Fruit fly (Drosophila melanogaster) whole organism, embryonic: Measurements from ENCODE around the gene rngo.
A peak's percentile ranks its signal among the peaks of the same experiment; 100 is the strongest.

ENCODE experiments used
- Atf6 ChIP-seq: fragments of 200-800 bp; sonication (Bioruptor generic); IDR thresholded peaks from 2 replicates; pipeline ENCODE4 v1.3.6; 2022; ENCODE audit warnings: missing biosample characterization, missing genetic modification characterization
- Awh ChIP-seq: fragments of 200-800 bp; sonication (Bioruptor generic); IDR thresholded peaks from 2 replicates; pipeline ENCODE4, ENCODE4 v1.3.6; 2022; ENCODE audit warnings: missing biosample characterization, missing genetic modification characterization
- Bdp1 ChIP-seq: fragments of 200-800 bp; sonication (Bioruptor generic); optimal IDR thresholded peaks from 3 replicates; lab custom pipeline; 2016; ENCODE audit warnings: missing biosample characterization, missing genetic modification characterization
- Bteb2 ChIP-seq: fragments of 200-800 bp; sonication (Bioruptor generic); optimal IDR thresholded peaks from 2 replicates; lab custom pipeline; 2016; ENCODE audit warnings: missing biosample characterization, missing genetic modification characterization
- CG10209 ChIP-seq: fragments of 200-800 bp; sonication (Bioruptor generic); optimal IDR thresholded peaks from 3 replicates; lab custom pipeline; 2017; ENCODE audit warnings: missing biosample characterization, mild to moderate bottlenecking, missing genetic modification characterization, missing genetic modification reagents
- CG10267 ChIP-seq: fragments of 200-800 bp; sonication (Bioruptor generic); optimal IDR thresholded peaks from 2 replicates; lab custom pipeline; 2018; ENCODE audit warnings: missing biosample characterization, mild to moderate bottlenecking, missing genetic modification characterization, moderate library complexity
- CG11093 ChIP-seq: fragments of 200-800 bp; sonication (Bioruptor generic); IDR thresholded peaks from 3 replicates; pipeline ENCODE4 v1.3.6; 2022; ENCODE audit warnings: missing biosample characterization, missing genetic modification characterization
- CG11504 ChIP-seq: fragments of 200-800 bp; sonication (Bioruptor generic); optimal IDR thresholded peaks from 3 replicates; lab custom pipeline; 2019; ENCODE audit warnings: missing biosample characterization, mild to moderate bottlenecking, missing genetic modification characterization, moderate library complexity
- CG12299 ChIP-seq: fragments of 200-800 bp; sonication (Bioruptor generic); optimal IDR thresholded peaks from 2 replicates; lab custom pipeline; 2018; ENCODE audit warnings: missing biosample characterization, mild to moderate bottlenecking, missing genetic modification characterization
- CG1233 ChIP-seq: fragments of 200-800 bp; sonication (Bioruptor generic); optimal IDR thresholded peaks from 4 replicates; lab custom pipeline; 2018; ENCODE audit warnings: missing biosample characterization, mild to moderate bottlenecking, missing genetic modification characterization
- CG17186 ChIP-seq: fragments of 200-800 bp; sonication (Bioruptor generic); optimal IDR thresholded peaks from 3 replicates; lab custom pipeline; 2017; ENCODE audit warnings: missing biosample characterization, missing genetic modification reagents, missing genetic modification characterization
- CG2678 ChIP-seq: fragments of 200-800 bp; sonication (Bioruptor generic); optimal IDR thresholded peaks from 3 replicates; lab custom pipeline; 2019; ENCODE audit warnings: missing biosample characterization, mild to moderate bottlenecking, missing genetic modification characterization, moderate library complexity
- CG2875 ChIP-seq: fragments of 200-800 bp; sonication (Bioruptor generic); optimal IDR thresholded peaks from 2 replicates; lab custom pipeline; 2017; ENCODE audit warnings: missing biosample characterization, mild to moderate bottlenecking, missing genetic modification characterization, missing genetic modification reagents
- CG32532 ChIP-seq: fragments of 200-800 bp; sonication (Bioruptor generic); IDR thresholded peaks from 2 replicates; pipeline ENCODE4 v1.3.6; 2022; ENCODE audit warnings: missing biosample characterization, missing genetic modification characterization
- CG42726 ChIP-seq: fragments of 200-800 bp; sonication (Bioruptor generic); IDR thresholded peaks from 2 replicates; pipeline ENCODE4 v1.3.6; 2022; ENCODE audit warnings: missing biosample characterization, missing genetic modification characterization; ENCODE audit not compliant: partially characterized antibody
- CG7271 ChIP-seq: fragments of 200-800 bp; sonication (Bioruptor generic); optimal IDR thresholded peaks from 2 replicates; lab custom pipeline; 2018; ENCODE audit warnings: missing biosample characterization, mild to moderate bottlenecking, missing genetic modification characterization, moderate library complexity
- CG9727 ChIP-seq: fragments of 200-800 bp; sonication (Bioruptor generic); optimal IDR thresholded peaks from 3 replicates; lab custom pipeline; 2017; ENCODE audit warnings: missing biosample characterization, mild to moderate bottlenecking, missing genetic modification characterization
- CTCF ChIP-seq: fragments of 200-800 bp; sonication (Bioruptor generic); optimal IDR thresholded peaks from 2 replicates; lab custom pipeline; 2017; ENCODE audit warnings: missing biosample characterization, mild to moderate bottlenecking, missing genetic modification characterization, moderate library complexity
- Dbx ChIP-seq: fragments of 200-800 bp; sonication (Bioruptor generic); IDR thresholded peaks from 3 replicates; pipeline ENCODE4 v1.3.6; 2022; ENCODE audit warnings: missing biosample characterization, missing genetic modification characterization
- Deaf1 ChIP-seq: fragments of 200-800 bp; optimal IDR thresholded peaks from 3 replicates; lab custom pipeline; 2019; ENCODE audit warnings: missing biosample characterization, mild to moderate bottlenecking, missing genetic modification characterization, moderate library complexity
- E2f2 ChIP-seq: fragments of 200-800 bp; sonication (Bioruptor generic); IDR thresholded peaks from 2 replicates; pipeline ENCODE4 v1.3.6; 2022; ENCODE audit warnings: missing biosample characterization, missing genetic modification characterization
- Elba2 ChIP-seq: fragments of 200-800 bp; sonication (Bioruptor generic); optimal IDR thresholded peaks from 3 replicates; lab custom pipeline; 2016; ENCODE audit warnings: missing biosample characterization, missing genetic modification characterization
- H15 ChIP-seq: fragments of 200-800 bp; sonication (Bioruptor generic); IDR thresholded peaks from 3 replicates; pipeline ENCODE4 v1.3.6; 2022; ENCODE audit warnings: missing biosample characterization, missing genetic modification characterization
- HmgZ ChIP-seq: fragments of 200-800 bp; sonication (Bioruptor generic); optimal IDR thresholded peaks from 2 replicates; lab custom pipeline; 2018; ENCODE audit warnings: missing biosample characterization, mild to moderate bottlenecking, missing genetic modification characterization
- Med ChIP-seq: fragments of 200-800 bp; sonication (Bioruptor generic); peaks from one replicate; lab custom pipeline; 2016; ENCODE audit warnings: missing biosample characterization, missing genetic modification characterization, mild to moderate bottlenecking, inconsistent platforms, moderate library complexity
- NfI ChIP-seq: fragments of 200-800 bp; sonication (Bioruptor generic); optimal IDR thresholded peaks from 3 replicates; lab custom pipeline; 2018; ENCODE audit warnings: missing biosample characterization, mild to moderate bottlenecking, missing genetic modification characterization, moderate library complexity
- Pdp1 ChIP-seq, 2 experiments: fragments of 200-800 bp; sonication (Bioruptor generic); optimal IDR thresholded peaks; 3 replicates each; lab custom pipeline; 2016; ENCODE audit warnings: missing biosample characterization in 2 of 2, missing genetic modification characterization in 2 of 2, mild to moderate bottlenecking in 1 of 2, moderate library complexity in 1 of 2
- Rfx ChIP-seq: fragments of 200-800 bp; sonication (Bioruptor generic); IDR thresholded peaks from 2 replicates; pipeline ENCODE4 v1.3.6; 2022; ENCODE audit warnings: missing biosample characterization, missing genetic modification characterization
- Sry-δ ChIP-seq: fragments of 200-800 bp; sonication (Bioruptor generic); optimal IDR thresholded peaks from 2 replicates; lab custom pipeline; 2016; ENCODE audit warnings: missing biosample characterization, missing genetic modification characterization
- Stat92E ChIP-seq, 3 experiments: fragments of >200 bp in 2 of 3; fragments of 200-800 bp in 1 of 3; sonication (Bioruptor generic) in 1 of 3; optimal IDR thresholded peaks; 2 replicates each; lab custom pipeline; 2017 to 2019; ENCODE audit warnings: missing biosample characterization in 3 of 3, missing genetic modification characterization in 3 of 3, mild to moderate bottlenecking in 1 of 3, moderate library complexity in 1 of 3
- bigmax ChIP-seq: fragments of 200-800 bp; sonication (Bioruptor generic); optimal IDR thresholded peaks from 2 replicates; lab custom pipeline; 2018; ENCODE audit warnings: missing biosample characterization, mild to moderate bottlenecking, missing genetic modification characterization
- bowl ChIP-seq: fragments of 200-800 bp; sonication (Bioruptor generic); IDR thresholded peaks from 2 replicates; pipeline ENCODE4 v1.3.6; 2022; ENCODE audit warnings: missing biosample characterization, missing genetic modification characterization
- br ChIP-seq: fragments of >200 bp; optimal IDR thresholded peaks from 2 replicates; lab custom pipeline; 2017
- corto ChIP-seq: fragments of 200-800 bp; sonication (Bioruptor generic); optimal IDR thresholded peaks from 2 replicates; lab custom pipeline; 2016; ENCODE audit warnings: missing biosample characterization, mild to moderate bottlenecking, missing genetic modification characterization, moderate library complexity
- crc ChIP-seq: fragments of 200-800 bp; sonication (Bioruptor generic); optimal IDR thresholded peaks from 2 replicates; lab custom pipeline; 2016; ENCODE audit warnings: missing biosample characterization, missing genetic modification characterization
- dm ChIP-seq: fragments of 200-800 bp; sonication (Bioruptor generic); optimal IDR thresholded peaks from 3 replicates; lab custom pipeline; 2016; ENCODE audit warnings: missing biosample characterization, missing genetic modification characterization
- gfzf ChIP-seq: fragments of 200-800 bp; sonication (Bioruptor generic); optimal IDR thresholded peaks from 2 replicates; lab custom pipeline; 2016; ENCODE audit warnings: missing biosample characterization, mild to moderate bottlenecking, missing genetic modification characterization, moderate library complexity
- grau ChIP-seq: fragments of 200-800 bp; optimal IDR thresholded peaks from 3 replicates; lab custom pipeline; 2019; ENCODE audit warnings: missing biosample characterization, mild to moderate bottlenecking, missing genetic modification characterization, moderate library complexity
- grn ChIP-seq: fragments of 200-800 bp; sonication (Bioruptor generic); optimal IDR thresholded peaks from 3 replicates; lab custom pipeline; 2017; ENCODE audit warnings: missing biosample characterization, missing genetic modification characterization
- ham ChIP-seq: fragments of 200-800 bp; sonication (Bioruptor generic); IDR thresholded peaks from 2 replicates; pipeline ENCODE4 v1.3.6; 2022; ENCODE audit warnings: missing biosample characterization, missing genetic modification characterization
- her ChIP-seq: fragments of 200-800 bp; sonication (Bioruptor generic); optimal IDR thresholded peaks from 2 replicates; lab custom pipeline; 2016; ENCODE audit warnings: missing biosample characterization, missing genetic modification characterization
- lab ChIP-seq: fragments of 200-800 bp; sonication (Bioruptor generic); optimal IDR thresholded peaks from 3 replicates; lab custom pipeline; 2017; ENCODE audit warnings: missing biosample characterization, missing genetic modification characterization, mild to moderate bottlenecking, moderate library complexity, missing genetic modification reagents
- mirr ChIP-seq: fragments of 200-800 bp; sonication (Bioruptor generic); optimal IDR thresholded peaks from 3 replicates; lab custom pipeline; 2018; ENCODE audit warnings: missing biosample characterization, mild to moderate bottlenecking, missing genetic modification characterization
- nmo ChIP-seq: fragments of 200-800 bp; sonication (Bioruptor generic); optimal IDR thresholded peaks from 2 replicates; lab custom pipeline; 2018; ENCODE audit warnings: missing biosample characterization, mild to moderate bottlenecking, missing genetic modification characterization, moderate library complexity
- pb ChIP-seq: fragments of 200-800 bp; sonication (Bioruptor generic); optimal IDR thresholded peaks from 3 replicates; lab custom pipeline; 2016; ENCODE audit warnings: missing biosample characterization, missing genetic modification characterization
- peb ChIP-seq: fragments of 200-800 bp; sonication (Bioruptor generic); IDR thresholded peaks from 2 replicates; pipeline ENCODE4 v1.3.6; 2022; ENCODE audit warnings: missing biosample characterization, missing genetic modification characterization
- slbo ChIP-seq: fragments of 200-800 bp; sonication (Bioruptor generic); IDR thresholded peaks from 2 replicates; pipeline ENCODE4 v1.3.6; 2022; ENCODE audit warnings: missing biosample characterization, missing genetic modification characterization
- sna ChIP-seq: fragments of 200-800 bp; sonication (Bioruptor generic); IDR thresholded peaks from 2 replicates; pipeline ENCODE4 v1.3.6; 2022; ENCODE audit warnings: missing biosample characterization, missing genetic modification characterization; ENCODE audit not compliant: partially characterized antibody
- sob ChIP-seq: fragments of 200-800 bp; sonication (Bioruptor generic); IDR thresholded peaks from 2 replicates; pipeline ENCODE4 v1.3.6; 2022; ENCODE audit warnings: missing biosample characterization, missing genetic modification characterization
- ssp ChIP-seq: fragments of 200-800 bp; sonication (Bioruptor generic); IDR thresholded peaks from 2 replicates; pipeline ENCODE4 v1.3.6; 2022; ENCODE audit warnings: missing biosample characterization, missing genetic modification characterization

Gene rngo

dm6 chrX:16422466-16423124 is 18.6 kb upstream of the rngo start, which contains the start of gene hang (continued):
- TF ChIP-seq E2f2: peak; percentile 71
- TF ChIP-seq grn (GFP tag; lab: Kevin White, UChicago): no peak
- TF ChIP-seq ssp: no peak
- peak; percentile 64; the same call in 1 of the 3 replicates for TF ChIP-seq Dbx
- TF ChIP-seq CG7271 (tag; lab: Kevin White, UChicago): peak; percentile 20
- TF ChIP-seq CG2875 (GFP tag; lab: Kevin White, UChicago): peak; percentile 6
- no peak for TF ChIP-seq corto (GFP tag; lab: Kevin White, UChicago)
- TF ChIP-seq Rfx (GFP tag; lab: Robert Waterston, UW): peak; percentile 75
- peak; percentile 56 for TF ChIP-seq CG17186
- TF ChIP-seq slbo (GFP tag; lab: Robert Waterston, UW): peak; percentile 60
- TF ChIP-seq CG1233 (GFP tag; lab: Kevin White, UChicago): peak; percentile 18
- TF ChIP-seq dm (GFP tag; lab: Kevin White, UChicago): peak; percentile 3
- TF ChIP-seq H15 (GFP tag; lab: Robert Waterston, UW): 0 out of 3 replicates have a peak, but pooled peaks have one; percentile 36
- no peak for TF ChIP-seq ham
- TF ChIP-seq CG11504: peak; percentile 12
- TF ChIP-seq peb (GFP tag; lab: Robert Waterston, UW): 0 out of 2 replicates have a peak, but pooled peaks have one; percentile 10
- TF ChIP-seq bowl: peak; percentile 41; the same call in 1 of the 2 replicates
- peak; percentile 47 for TF ChIP-seq Deaf1 (tag; lab: Kevin White, UChicago)
- TF ChIP-seq NfI (GFP tag; lab: Kevin White, UChicago): peak; percentile 24
- TF ChIP-seq her: peak; percentile 35
- TF ChIP-seq gfzf (GFP tag; lab: Kevin White, UChicago): peak; percentile 93
- peak; percentile 45 for TF ChIP-seq CG10209 (GFP tag; lab: Kevin White, UChicago)
- peak in 1 of 2 experiments; percentile 30 for TF ChIP-seq Pdp1 (GFP tag; optimal IDR thresholded peaks at IDR 0.05; lab: Kevin White, UChicago)
- TF ChIP-seq Bdp1: no peak
- peak; percentile 77 for TF ChIP-seq CG12299 (tag; lab: Kevin White, UChicago)
- TF ChIP-seq mirr (GFP tag; lab: Kevin White, UChicago): no peak
- TF ChIP-seq nmo: no peak
- no peak for TF ChIP-seq Bteb2 (GFP tag; lab: Kevin White, UChicago)
- TF ChIP-seq Awh (GFP tag; lab: Robert Waterston, UW): no peak
- peak; percentile 8 for TF ChIP-seq pb (GFP tag; lab: Kevin White, UChicago)
- no peak for TF ChIP-seq CG11093 (GFP tag; lab: Robert Waterston, UW)
- peak; percentile 57 for TF ChIP-seq sna (GFP tag; lab: Robert Waterston, UW)
- peak; percentile 16 for TF ChIP-seq CG9727 (GFP tag; lab: Kevin White, UChicago)
- TF ChIP-seq HmgZ (tag; lab: Kevin White, UChicago): peak; percentile 34
- TF ChIP-seq bigmax (GFP tag; lab: Kevin White, UChicago): peak; percentile 52
- TF ChIP-seq lab: peak; percentile 68
- peak; percentile 95 for TF ChIP-seq Sry-δ (GFP tag; lab: Kevin White, UChicago)
- TF ChIP-seq Med (GFP tag; lab: Kevin White, UChicago): peak; percentile 96
- peak; percentile 87 for TF ChIP-seq CG42726 (GFP tag; lab: Robert Waterston, UW)
- peak; percentile 32 for TF ChIP-seq CG2678 (tag; lab: Kevin White, UChicago)
- peak; percentile 57 for TF ChIP-seq sob (GFP tag; lab: Robert Waterston, UW)
- TF ChIP-seq Atf6 (GFP tag; lab: Robert Waterston, UW): 0 out of 2 replicates have a peak, but pooled peaks have one; percentile 12
- TF ChIP-seq CG32532: peak; percentile 54
- TF ChIP-seq CG10267 (tag; lab: Kevin White, UChicago): peak; percentile 50
- TF ChIP-seq crc (GFP tag; lab: Kevin White, UChicago): peak; percentile 1
- no peak for TF ChIP-seq br (lab: Kevin White, UChicago)
- TF ChIP-seq Stat92E (GFP tag; optimal IDR thresholded peaks at IDR 0.05; lab: Kevin White, UChicago): peak in 1 of 3 experiments; percentile 71
- TF ChIP-seq Elba2 (GFP tag; lab: Kevin White, UChicago): peak; percentile 35
- TF ChIP-seq CTCF (GFP tag; lab: Kevin White, UChicago): no peak
- peak; percentile 22 for TF ChIP-seq grau (tag; lab: Kevin White, UChicago)
